Worm (Caenorhabditis elegans): ENCODE data around the gene Y25C1A.14.

DNA sequence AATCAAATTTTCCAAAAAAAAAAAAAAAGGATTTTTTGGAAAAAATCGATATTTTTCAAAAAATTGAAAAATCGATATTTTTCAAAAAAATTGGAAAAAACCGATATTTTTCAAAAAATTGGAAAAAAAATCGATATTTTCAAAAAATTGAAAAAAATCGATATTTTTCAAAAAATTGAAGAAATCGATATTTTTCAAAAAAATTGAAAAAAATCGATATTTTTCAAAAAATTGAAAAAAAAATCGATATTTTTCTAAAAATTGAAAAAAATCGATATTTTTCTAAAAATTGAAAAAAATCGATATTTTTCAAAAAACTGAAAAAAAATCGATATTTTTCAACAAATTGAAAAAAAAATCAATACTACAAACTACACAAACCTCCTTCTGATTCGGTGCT lies 32.8 kb downstream of the Y25C1A.14 start:
- TF ChIP-seq ceh-24 (tag; optimal IDR thresholded peaks at IDR 0.05) (no peak), ceh-19 (GFP tag; optimal IDR thresholded peaks at IDR 0.05) (no peak), ceh-6 (GFP tag; optimal IDR thresholded peaks at IDR 0.05) (no peak), nhr-11 (tag; optimal IDR thresholded peaks at IDR 0.05) (no peak), F13H6.1 (tag; optimal IDR thresholded peaks at IDR 0.05) (no peak), ama-1 (optimal IDR thresholded peaks at IDR 0.05) (no peak), ttx-3 (tag; optimal IDR thresholded peaks at IDR 0.05) (no peak), fkh-10 (GFP tag; optimal IDR thresholded peaks at IDR 0.05) (no peak), ceh-9 (tag; optimal IDR thresholded peaks at IDR 0.05) (no peak), pag-3 (tag; optimal IDR thresholded peaks at IDR 0.05; ENCODE audit: borderline replicate concordance) (no peak), ceh-18 (tag; optimal IDR thresholded peaks at IDR 0.05) (no peak), unc-55 (GFP tag; optimal IDR thresholded peaks at IDR 0.05) (no peak), C38D4.7 (GFP tag; optimal IDR thresholded peaks at IDR 0.05) (no peak), rnt-1 (tag; optimal IDR thresholded peaks at IDR 0.05) (no peak)

Measured in whole organism, late embryonic.